Worm (Caenorhabditis elegans) whole organism, L1 larva: ENCODE measurements around the gene algn-7.

Source experiments
- C04F5.9 ChIP-seq: sonication (generic microtip); optimal IDR thresholded peaks from 2 replicates; lab custom pipeline; 2016; ENCODE audit warnings: missing genetic modification characterization, missing compliant biosample characterization
- C16A3.4 ChIP-seq: fragments of 150-350 bp; optimal IDR thresholded peaks from 2 replicates; lab custom pipeline; 2014; ENCODE audit warnings: missing biosample characterization, missing genetic modification characterization
- F16B12.6 ChIP-seq: fragments of 150-350 bp; optimal IDR thresholded peaks from 2 replicates; lab custom pipeline; 2014; ENCODE audit warnings: missing biosample characterization, missing genetic modification characterization
- alr-1 ChIP-seq: fragments of 200-800 bp; sonication (Bioruptor generic); optimal IDR thresholded peaks from 2 replicates; lab custom pipeline; 2018; ENCODE audit warnings: borderline replicate concordance, mild to moderate bottlenecking, missing genetic modification characterization, missing compliant biosample characterization
- aly-2 ChIP-seq: fragments of 150-350 bp; optimal IDR thresholded peaks from 2 replicates; lab custom pipeline; 2014; ENCODE audit warnings: missing biosample characterization, missing genetic modification characterization
- blmp-1 ChIP-seq: fragments of 150-350 bp; optimal IDR thresholded peaks from 2 replicates; lab custom pipeline; 2014; ENCODE audit warnings: missing biosample characterization, missing genetic modification characterization
- ceh-88 ChIP-seq: fragments of 200-800 bp; sonication (Bioruptor generic); IDR thresholded peaks from 2 replicates; pipeline ENCODE4 v1.3.6; 2022; ENCODE audit warnings: missing genetic modification characterization, missing compliant biosample characterization
- ces-1 ChIP-seq: fragments of 150-350 bp; optimal IDR thresholded peaks from 2 replicates; lab custom pipeline; 2014; ENCODE audit warnings: missing biosample characterization, missing genetic modification reagents, missing genetic modification characterization
- dsc-1 ChIP-seq: sonication (generic microtip); optimal IDR thresholded peaks from 2 replicates; lab custom pipeline; 2016; ENCODE audit warnings: mild to moderate bottlenecking, missing genetic modification characterization, missing compliant biosample characterization
- egl-13 ChIP-seq: sonication (generic microtip); optimal IDR thresholded peaks from 2 replicates; lab custom pipeline; 2016; ENCODE audit warnings: missing genotype, missing genetic modification reagents, missing genetic modification characterization, missing compliant biosample characterization
- elt-2 ChIP-seq: sonication (generic microtip); optimal IDR thresholded peaks from 2 replicates; lab custom pipeline; 2016; ENCODE audit warnings: missing genetic modification characterization, mild to moderate bottlenecking, inconsistent platforms, missing compliant biosample characterization, missing genetic modification reagents
- elt-3 ChIP-seq, 6 experiments: fragments of 150-350 bp in 1 of 6; sonication (generic microtip); optimal IDR thresholded peaks; 2 replicates each; lab custom pipeline; 2017 to 2018; ENCODE audit warnings: missing biosample characterization in 6 of 6, missing genetic modification characterization in 6 of 6, inconsistent platforms in 1 of 6
- ets-5 ChIP-seq: fragments of 200-800 bp; sonication (Bioruptor generic); IDR thresholded peaks from 2 replicates; pipeline ENCODE4 v1.3.6; 2022; ENCODE audit warnings: missing genetic modification characterization, missing compliant biosample characterization
- fkh-10 ChIP-seq: sonication (generic microtip); optimal IDR thresholded peaks from 2 replicates; lab custom pipeline; 2017; ENCODE audit warnings: missing biosample characterization, missing genetic modification reagents, missing genetic modification characterization
- grh-1 ChIP-seq: fragments of 200-800 bp; sonication (Bioruptor generic); IDR thresholded peaks from 2 replicates; pipeline ENCODE4 v1.3.6; 2022; ENCODE audit warnings: missing genetic modification reagents, missing genetic modification characterization, missing compliant biosample characterization
- hlh-17 ChIP-seq: fragments of 200-800 bp; sonication (Bioruptor generic); optimal IDR thresholded peaks from 2 replicates; lab custom pipeline; 2018; ENCODE audit warnings: missing genetic modification characterization, mild to moderate bottlenecking, missing compliant biosample characterization, moderate library complexity, borderline replicate concordance
- hlh-4 ChIP-seq: sonication (generic microtip); optimal IDR thresholded peaks from 2 replicates; lab custom pipeline; 2016; ENCODE audit warnings: mild to moderate bottlenecking, missing genetic modification characterization, missing compliant biosample characterization
- hpl-2 ChIP-seq: fragments of 150-350 bp; optimal IDR thresholded peaks from 2 replicates; lab custom pipeline; 2014; ENCODE audit warnings: missing biosample characterization, missing genetic modification reagents, missing genetic modification characterization
- jun-1 ChIP-seq: fragments of 150-350 bp; optimal IDR thresholded peaks from 2 replicates; lab custom pipeline; 2014; ENCODE audit warnings: missing biosample characterization, missing genetic modification reagents, missing genetic modification characterization
- lin-15B ChIP-seq: fragments of 150-350 bp; sonication (generic microtip); optimal IDR thresholded peaks from 3 replicates; lab custom pipeline; 2014; ENCODE audit warnings: missing biosample characterization, missing genetic modification characterization
- lin-35 ChIP-seq, 2 experiments: fragments of 150-350 bp; optimal IDR thresholded peaks; 2 replicates each; lab custom pipeline; 2014; ENCODE audit warnings: missing biosample characterization in 2 of 2, missing genetic modification characterization in 2 of 2, missing genetic modification reagents in 2 of 2
- lin-39 ChIP-seq: fragments of 150-350 bp; optimal IDR thresholded peaks from 2 replicates; lab custom pipeline; 2014; ENCODE audit warnings: missing biosample characterization, missing genetic modification reagents, missing genetic modification characterization
- mep-1 ChIP-seq: fragments of 150-350 bp; optimal IDR thresholded peaks from 2 replicates; lab custom pipeline; 2014; ENCODE audit warnings: missing biosample characterization, missing genetic modification characterization
- nhr-12 ChIP-seq: sonication (generic microtip); optimal IDR thresholded peaks from 2 replicates; lab custom pipeline; 2017; ENCODE audit warnings: missing biosample characterization, missing genetic modification characterization
- nhr-237 ChIP-seq: fragments of 150-350 bp; optimal IDR thresholded peaks from 2 replicates; lab custom pipeline; 2014; ENCODE audit warnings: missing biosample characterization, missing genetic modification characterization
- nhr-28 ChIP-seq: fragments of 150-350 bp; optimal IDR thresholded peaks from 2 replicates; lab custom pipeline; 2014; ENCODE audit warnings: missing biosample characterization, missing genetic modification characterization
- nhr-47 ChIP-seq: sonication (generic microtip); optimal IDR thresholded peaks from 2 replicates; lab custom pipeline; 2016; ENCODE audit warnings: mild to moderate bottlenecking, missing genetic modification characterization, moderate library complexity, missing compliant biosample characterization
- nhr-77 ChIP-seq: fragments of 150-350 bp; optimal IDR thresholded peaks from 2 replicates; lab custom pipeline; 2014; ENCODE audit warnings: missing biosample characterization, missing genetic modification characterization
- nhr-85 ChIP-seq: sonication (generic microtip); peaks from one replicate; lab custom pipeline; 2016; ENCODE audit warnings: missing genetic modification characterization, inconsistent platforms, missing compliant biosample characterization
- pag-3 ChIP-seq: sonication (generic microtip); optimal IDR thresholded peaks from 2 replicates; lab custom pipeline; 2017; ENCODE audit warnings: missing genetic modification characterization, mild to moderate bottlenecking, missing compliant biosample characterization, antibody characterized with exemption, borderline replicate concordance; ENCODE audit not compliant: insufficient read depth
- rnt-1 ChIP-seq: sonication (generic microtip); optimal IDR thresholded peaks from 2 replicates; lab custom pipeline; 2016; ENCODE audit warnings: mild to moderate bottlenecking, missing genetic modification characterization, moderate library complexity, missing compliant biosample characterization
- skn-1 ChIP-seq: fragments of 150-350 bp; optimal IDR thresholded peaks from 2 replicates; lab custom pipeline; 2014; ENCODE audit warnings: missing biosample characterization, missing genetic modification characterization
- snpc-4 ChIP-seq: fragments of 150-350 bp; optimal IDR thresholded peaks from 2 replicates; lab custom pipeline; 2014; ENCODE audit warnings: missing biosample characterization, missing genetic modification characterization
- sptf-1 ChIP-seq: fragments of 150-350 bp; optimal IDR thresholded peaks from 2 replicates; lab custom pipeline; 2014; ENCODE audit warnings: missing biosample characterization, missing genetic modification characterization
- sup-37 ChIP-seq: fragments of 200-800 bp; sonication (Bioruptor generic); optimal IDR thresholded peaks from 2 replicates; lab custom pipeline; 2018; ENCODE audit warnings: mild to moderate bottlenecking, missing genetic modification characterization, missing compliant biosample characterization
- unc-130 ChIP-seq: fragments of 150-350 bp; optimal IDR thresholded peaks from 2 replicates; lab custom pipeline; 2017; ENCODE audit warnings: missing biosample characterization, missing genetic modification characterization, inconsistent platforms
- unc-62 ChIP-seq: fragments of 150-350 bp; optimal IDR thresholded peaks from 2 replicates; lab custom pipeline; 2014; ENCODE audit warnings: missing biosample characterization, missing genetic modification reagents, missing genetic modification characterization
- unc-86 ChIP-seq: sonication (generic microtip); optimal IDR thresholded peaks from 2 replicates; lab custom pipeline; 2016; ENCODE audit warnings: missing genetic modification characterization, missing compliant biosample characterization
- unc-98 ChIP-seq: fragments of 200-800 bp; sonication (Bioruptor generic); IDR thresholded peaks from 2 replicates; pipeline ENCODE4 v1.3.6; 2022; ENCODE audit warnings: missing genetic modification characterization, missing compliant biosample characterization
- vab-15 ChIP-seq: sonication (generic microtip); optimal IDR thresholded peaks from 2 replicates; lab custom pipeline; 2017; ENCODE audit warnings: missing genotype, mild to moderate bottlenecking, missing genetic modification characterization, missing compliant biosample characterization
- xbp-1 ChIP-seq: sonication (generic microtip); optimal IDR thresholded peaks from 2 replicates; lab custom pipeline; 2016; ENCODE audit warnings: missing genetic modification characterization, missing compliant biosample characterization
- zag-1 ChIP-seq: fragments of 150-350 bp; optimal IDR thresholded peaks from 2 replicates; lab custom pipeline; 2014; ENCODE audit warnings: missing biosample characterization, missing genetic modification characterization
- zip-4 ChIP-seq: fragments of 200-800 bp; sonication (Bioruptor generic); optimal IDR thresholded peaks from 2 replicates; lab custom pipeline; 2018; ENCODE audit warnings: mild to moderate bottlenecking, missing genetic modification characterization, moderate library complexity, missing compliant biosample characterization
- ztf-4 ChIP-seq: fragments of 150-350 bp; optimal IDR thresholded peaks from 2 replicates; lab custom pipeline; 2014; ENCODE audit warnings: missing biosample characterization, missing genetic modification characterization

algn-7 gene

ce11 chrV:19908854-19909253 lies 25.3 kb downstream of the algn-7 start (continued):
- TF ChIP-seq nhr-237 (tag; lab: Kevin White, UChicago) (no peak), vab-15 (tag; lab: Kevin White, UChicago) (no peak), zip-4 (GFP tag; lab: Kevin White, UChicago) (no peak), elt-3 (tag; optimal IDR thresholded peaks at IDR 0.05; lab: Kevin White, UChicago) (no peak), zag-1 (no peak), C04F5.9 (no peak), ceh-88 (no peak), fkh-10 (GFP tag; lab: Kevin White, UChicago) (no peak), egl-13 (tag; lab: Kevin White, UChicago) (no peak), alr-1 (tag; lab: Kevin White, UChicago) (no peak), mep-1 (tag; lab: Kevin White, UChicago) (peak; percentile 41), rnt-1 (tag; lab: Kevin White, UChicago) (no peak), elt-2 (no peak), F16B12.6 (tag; lab: Kevin White, UChicago) (peak; percentile 86), hlh-4 (tag; lab: Kevin White, UChicago) (no peak), ztf-4 (tag; lab: Kevin White, UChicago) (no peak)

ce11 chrV:19907365-19907764 lies 26.8 kb downstream of the algn-7 start, which contains the start of gene fars-2:
Gene fars-2, minus strand, starts transcription at chrV:19907434.
- TF ChIP-seq ztf-4 (tag; lab: Kevin White, UChicago) (no peak), unc-130 (tag; lab: Kevin White, UChicago) (no peak), pag-3 (no peak), alr-1 (tag; lab: Kevin White, UChicago) (no peak), zag-1 (no peak), ces-1 (no peak), unc-62 (GFP tag; lab: Kevin White, UChicago) (no peak), C04F5.9 (no peak), blmp-1 (tag; lab: Kevin White, UChicago) (no peak), xbp-1 (tag; lab: Kevin White, UChicago) (no peak), snpc-4 (tag; lab: Kevin White, UChicago) (no peak), nhr-47 (no peak), lin-39 (tag; lab: Kevin White, UChicago) (no peak), aly-2 (tag; lab: Kevin White, UChicago) (no peak)

- TF ChIP-seq nhr-237 (tag; lab: Kevin White, UChicago) (no peak), ets-5 (GFP tag; lab: Robert Waterston, UW) (no peak), C04F5.9 (no peak), vab-15 (tag; lab: Kevin White, UChicago) (no peak), dsc-1 (tag; lab: Kevin White, UChicago) (no peak), unc-86 (no peak), nhr-77 (tag; lab: Kevin White, UChicago) (no peak), nhr-85 (tag; lab: Kevin White, UChicago) (no peak), lin-35 (GFP tag; optimal IDR thresholded peaks at IDR 0.05; lab: Kevin White, UChicago) (no peak), lin-15B (tag; lab: Kevin White, UChicago) (no peak), mep-1 (tag; lab: Kevin White, UChicago) (no peak), hlh-17 (no peak), C16A3.4 (tag; lab: Kevin White, UChicago) (no peak), jun-1 (no peak)
Measured at ce11 chrV:19905988-19906387, 28.1 kb downstream of the algn-7 start.

- TF ChIP-seq skn-1 (tag; lab: Kevin White, UChicago) (no peak), sup-37 (no peak), elt-3 (tag; optimal IDR thresholded peaks at IDR 0.05; lab: Kevin White, UChicago) (no peak), sptf-1 (tag; lab: Kevin White, UChicago) (no peak), unc-98 (no peak), xbp-1 (tag; lab: Kevin White, UChicago) (no peak), fkh-10 (GFP tag; lab: Kevin White, UChicago) (no peak), hpl-2 (GFP tag; lab: Kevin White, UChicago) (no peak), grh-1 (GFP tag; lab: Robert Waterston, UW) (no peak), nhr-12 (tag; lab: Kevin White, UChicago) (no peak), nhr-28 (no peak), ets-5 (GFP tag; lab: Robert Waterston, UW) (no peak)
Measured at ce11 chrV:19904790-19905189, 29.3 kb downstream of the algn-7 start.
